Worm (Caenorhabditis elegans): ENCODE measurements around the gene D1053.3.

The D1053.3 gene

DNA sequence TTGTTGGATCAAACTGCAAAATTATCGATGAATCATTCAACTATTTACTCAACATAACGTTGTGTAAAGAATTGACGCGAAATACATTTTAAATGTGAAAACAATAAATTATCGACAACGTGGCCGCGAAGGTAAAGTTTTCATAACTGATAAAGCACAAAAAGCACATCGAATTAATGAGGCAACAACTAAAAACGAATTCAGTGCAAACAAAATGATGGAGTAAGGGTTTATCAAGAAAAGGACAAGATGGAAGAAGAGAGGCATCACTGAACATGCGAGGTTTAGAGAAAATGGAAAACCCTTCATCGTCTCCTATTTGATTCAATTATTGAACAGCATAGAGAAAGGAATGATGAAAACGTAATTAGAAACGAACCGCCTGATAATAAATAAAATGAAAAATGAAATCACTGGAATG lies 13.2 kb downstream of the D1053.3 start, which contains the start of gene D1053.4:
D1053.4 (minus strand) TSS at position 20 of the 421 bp plus-strand sequence.
- TF ChIP-seq unc-62 (GFP tag; optimal IDR thresholded peaks at IDR 0.05) = no peak

DNA sequence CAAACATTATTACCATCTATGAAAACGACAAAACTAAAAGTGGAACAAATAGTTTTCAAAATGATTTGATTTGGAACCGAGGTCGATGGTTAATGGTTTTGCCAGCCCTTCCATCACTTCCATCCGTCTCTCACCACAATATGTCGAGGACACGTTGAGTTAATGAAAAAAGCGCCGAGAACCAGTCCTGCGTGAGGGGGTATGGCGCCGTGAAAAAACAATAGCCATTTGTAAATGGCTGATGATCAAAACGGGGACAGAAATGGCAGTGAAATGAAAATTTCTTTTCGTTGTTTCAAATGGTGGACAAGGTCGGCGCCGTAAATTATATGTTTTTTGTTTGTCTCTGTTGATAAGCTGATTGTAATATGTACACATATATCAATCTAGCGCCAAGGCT lies 16.9 kb downstream of the D1053.3 start:
- TF ChIP-seq unc-62 (GFP tag; optimal IDR thresholded peaks at IDR 0.05) = no peak

- no peak for TF ChIP-seq unc-62 (GFP tag; optimal IDR thresholded peaks at IDR 0.05)
Observed at ce11 chrX:11718751-11719150, 18.2 kb downstream of the D1053.3 start.

DNA sequence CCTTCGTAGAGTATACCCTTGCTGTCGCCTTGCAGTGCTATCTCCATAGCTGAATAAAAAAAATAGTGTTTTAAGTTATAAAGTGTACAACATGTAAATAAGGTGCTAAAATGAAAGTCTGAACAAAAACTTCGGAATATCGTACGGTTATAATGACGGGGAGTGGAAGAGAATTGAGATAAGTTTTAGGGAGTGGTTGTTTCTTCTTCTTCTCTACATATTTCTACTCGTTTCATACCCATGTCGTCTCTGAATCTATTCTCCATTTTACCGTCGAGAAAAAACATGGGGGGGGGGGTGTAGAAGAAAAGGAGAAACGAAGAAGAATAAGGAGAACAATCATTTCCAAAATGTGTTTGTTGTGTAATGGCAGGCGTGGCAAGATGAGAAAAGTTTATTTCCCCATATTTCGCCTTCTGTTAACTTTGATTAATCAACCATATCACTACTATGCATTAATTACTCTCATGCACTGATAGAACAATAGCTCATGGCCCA lies 20.4 kb downstream of the D1053.3 start, which contains the start of gene C44C10.9:
C44C10.9 (minus strand) TSS at position 51 of the 498 bp plus-strand sequence.
- no peak for TF ChIP-seq unc-62 (GFP tag; optimal IDR thresholded peaks at IDR 0.05)

- no peak for TF ChIP-seq unc-62 (GFP tag; optimal IDR thresholded peaks at IDR 0.05)
Observed at ce11 chrX:11712230-11712853, 24.6 kb downstream of the D1053.3 start, which contains the start of gene col-180. TSS of gene col-180 (minus strand) at chrX:11712280.

- no peak for TF ChIP-seq unc-62 (GFP tag; optimal IDR thresholded peaks at IDR 0.05)
Observed at ce11 chrX:11711437-11712080, 25.4 kb downstream of the D1053.3 start.

ce11 chrX:11710229-11710628 lies 26.7 kb downstream of the D1053.3 start, which contains the start of gene C44C10.11:
TSS of gene C44C10.11 (minus strand) at chrX:11710343.
- no peak for TF ChIP-seq unc-62 (GFP tag; optimal IDR thresholded peaks at IDR 0.05)

DNA sequence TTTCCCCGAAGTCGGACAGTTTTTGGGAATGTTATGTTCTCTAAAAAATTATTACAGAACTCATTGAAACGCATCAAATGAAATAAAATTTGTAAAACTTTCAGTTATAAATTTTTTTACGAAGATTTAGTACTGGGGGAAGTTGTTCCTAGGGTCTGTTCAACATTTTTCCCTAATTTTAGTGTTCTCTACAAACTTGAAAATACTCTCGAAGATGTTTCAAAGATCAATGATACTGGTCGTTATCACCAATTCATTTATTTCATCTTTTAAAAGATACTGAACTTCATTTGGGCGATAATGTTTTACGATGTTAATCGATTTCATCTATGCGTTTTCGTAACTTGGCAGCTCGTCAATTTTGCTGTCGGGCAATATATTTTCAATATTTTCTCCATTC lies 34.7 kb downstream of the D1053.3 start, which contains the start of gene C44C10.3:
C44C10.3 (plus strand) TSS at position 301 of the 400 bp plus-strand sequence.
- no peak for TF ChIP-seq unc-62 (GFP tag; optimal IDR thresholded peaks at IDR 0.05)

DNA sequence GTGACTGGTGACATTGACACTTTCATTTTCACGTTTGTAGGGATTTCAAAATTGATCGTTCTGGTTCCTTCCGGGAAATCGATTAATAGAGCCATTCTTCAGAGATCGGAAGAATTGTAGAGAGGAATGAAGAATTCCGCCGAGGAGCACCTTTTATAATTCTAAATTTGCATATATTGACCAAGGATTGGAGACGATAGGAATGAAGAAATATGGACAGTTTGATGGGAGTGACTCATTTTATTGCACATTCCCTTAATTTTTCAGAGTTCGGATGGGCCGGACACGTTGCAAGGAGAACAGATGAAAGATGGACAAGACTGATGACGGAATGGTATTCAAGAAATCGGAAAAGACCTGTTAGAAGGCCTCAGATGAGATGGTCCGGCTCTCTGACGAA lies 36.7 kb downstream of the D1053.3 start, which contains the start of gene C44C10.15:
C44C10.15 (minus strand) TSS at position 101 of the 400 bp plus-strand sequence.
- TF ChIP-seq unc-62 (GFP tag; optimal IDR thresholded peaks at IDR 0.05) = no peak

DNA sequence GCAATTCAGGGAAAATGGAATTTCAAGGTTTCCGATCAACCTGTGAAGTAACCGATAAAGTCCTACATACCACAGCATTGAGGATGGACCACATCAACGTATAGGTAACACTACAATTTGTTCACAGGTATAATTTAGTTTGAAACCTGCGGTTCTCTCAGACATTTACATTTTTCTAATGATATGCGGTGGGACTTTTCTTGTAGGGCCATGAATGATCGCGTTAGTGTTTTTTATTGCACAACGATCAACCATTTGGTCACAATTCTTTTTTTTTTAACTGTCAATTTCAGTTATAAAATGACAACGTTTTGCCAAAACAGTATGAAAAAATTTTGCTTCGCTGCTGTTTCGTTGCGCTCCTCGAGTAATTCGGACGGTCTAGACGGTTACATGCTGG lies 40.3 kb downstream of the D1053.3 start, which contains the start of gene C44C10.12:
C44C10.12 (plus strand) TSS at position 301 of the 400 bp plus-strand sequence.
- no peak for TF ChIP-seq unc-62 (GFP tag; optimal IDR thresholded peaks at IDR 0.05)

DNA sequence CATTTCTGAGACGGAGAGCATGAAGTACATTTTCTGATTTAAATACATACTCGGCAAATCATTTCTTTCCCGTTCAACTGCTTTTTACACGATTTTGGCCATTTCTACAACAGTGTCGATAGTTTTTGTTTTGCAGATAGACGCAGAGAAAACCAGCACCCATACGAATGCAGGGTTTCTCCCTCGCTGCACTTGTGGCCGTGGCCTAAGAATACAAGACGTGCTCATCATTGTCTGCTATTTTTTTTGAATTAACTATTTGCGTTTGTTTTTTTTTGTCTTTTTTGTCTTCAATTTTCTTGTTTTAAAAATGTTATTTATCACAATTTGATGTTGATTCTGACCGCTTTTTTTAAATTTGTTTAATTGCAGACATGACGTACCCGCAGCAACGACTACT lies 43.9 kb downstream of the D1053.3 start, which contains the start of gene smcl-1:
smcl-1 (plus strand) TSS at position 373 of the 400 bp plus-strand sequence.
- no peak for TF ChIP-seq unc-62 (GFP tag; optimal IDR thresholded peaks at IDR 0.05)

DNA sequence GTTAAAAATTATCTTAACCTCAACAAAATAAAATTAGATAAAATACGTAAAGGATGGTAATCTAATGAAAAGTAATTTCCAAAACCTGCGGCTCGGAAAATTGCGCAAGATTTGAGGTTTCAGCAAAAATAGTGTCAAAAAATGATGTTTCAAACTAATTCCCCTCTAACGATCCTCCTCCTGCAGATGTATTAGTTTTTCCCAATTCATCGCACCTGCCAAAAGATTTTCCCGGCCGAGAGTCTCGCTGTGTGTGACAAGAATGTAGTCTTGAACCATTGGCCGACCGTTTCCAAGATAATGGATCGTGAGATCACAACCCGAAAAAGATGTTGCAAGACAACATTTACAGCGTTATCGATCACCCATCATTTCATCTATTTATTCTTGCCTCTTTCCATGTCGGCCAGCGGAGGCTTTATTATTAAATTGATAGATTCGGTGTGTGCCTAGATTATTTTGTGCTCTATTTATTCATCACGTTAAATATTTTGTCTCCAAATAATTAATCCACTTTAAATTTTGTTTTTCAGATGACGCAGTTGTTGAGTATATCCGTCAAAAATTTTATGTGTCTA lies 46.9 kb downstream of the D1053.3 start, which contains the start of the genes C44C10.10 and C44C10.5:
C44C10.10 (plus strand) TSS at position 301 of the 578 bp plus-strand sequence.
C44C10.5 (plus strand) TSS at position 528 of the 578 bp plus-strand sequence.
- no peak for TF ChIP-seq unc-62 (GFP tag; optimal IDR thresholded peaks at IDR 0.05)

- no peak for TF ChIP-seq unc-62 (GFP tag; optimal IDR thresholded peaks at IDR 0.05)
Observed at ce11 chrX:11687836-11688319, 49.1 kb downstream of the D1053.3 start, which contains the start of gene C44C10.7. TSS of gene C44C10.7 (minus strand) at chrX:11688269.

DNA sequence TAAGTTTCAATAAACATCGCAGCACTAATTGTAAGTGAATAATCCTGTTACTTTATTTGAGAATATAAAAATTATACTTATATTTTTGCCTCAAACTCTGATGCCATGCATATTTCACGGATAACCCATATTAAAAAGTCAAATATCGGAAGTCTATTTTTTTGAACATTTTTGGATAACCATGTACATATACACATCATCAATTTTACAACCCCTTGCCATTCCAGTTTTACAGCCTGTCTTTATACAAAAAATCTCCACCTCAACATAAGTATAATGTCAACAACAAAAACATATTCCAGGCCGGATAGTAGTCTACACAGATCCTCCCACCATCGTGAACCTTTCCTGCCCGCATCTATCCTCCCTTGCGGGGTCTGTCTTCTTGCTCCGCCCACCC lies 52.7 kb downstream of the D1053.3 start, which contains the start of gene hnd-1:
hnd-1 (plus strand) TSS at position 301 of the 400 bp plus-strand sequence.
- TF ChIP-seq unc-62 (GFP tag; optimal IDR thresholded peaks at IDR 0.05) = no peak

DNA sequence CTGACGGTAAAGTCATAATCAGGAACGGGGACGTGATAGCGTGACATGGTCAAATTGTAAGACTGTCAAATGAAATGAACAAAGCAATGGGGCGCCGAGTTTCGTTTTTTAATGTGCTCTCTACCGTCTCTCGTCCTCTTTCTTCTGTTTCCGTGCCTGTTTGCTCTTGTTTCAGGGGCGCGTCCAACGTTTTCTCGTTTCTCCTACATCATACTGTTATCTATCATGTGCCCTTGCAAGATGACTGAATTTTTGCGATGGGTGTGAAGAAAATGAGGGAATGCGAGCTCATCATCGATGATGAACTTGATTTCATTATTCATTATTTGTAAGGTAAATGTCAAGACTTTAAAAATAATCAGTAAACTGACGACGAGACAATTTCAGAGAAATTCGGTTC lies 56.1 kb downstream of the D1053.3 start, which contains the start of gene T04F8.7:
T04F8.7 (minus strand) TSS at position 130 of the 400 bp plus-strand sequence.
- no peak for TF ChIP-seq unc-62 (GFP tag; optimal IDR thresholded peaks at IDR 0.05)

All from whole organism, dauer.